Fruit fly (Drosophila melanogaster) whole organism, wandering third instar larva: Measurements from ENCODE around the gene Bet1.

Experiments
- Abd-B ChIP-seq: fragments of >200 bp; optimal IDR thresholded peaks from 2 replicates; lab custom pipeline; 2017; ENCODE audit warnings: missing biosample characterization, missing genetic modification characterization
- CG32264 ChIP-seq: fragments of 200-800 bp; sonication (Bioruptor generic); optimal IDR thresholded peaks from 2 replicates; lab custom pipeline; 2016; ENCODE audit warnings: missing biosample characterization, missing genetic modification characterization
- CG9705 ChIP-seq: fragments of 200-800 bp; sonication (Bioruptor generic); optimal IDR thresholded peaks from 2 replicates; lab custom pipeline; 2018; ENCODE audit warnings: missing biosample characterization, mild to moderate bottlenecking, missing genetic modification characterization
- CrebA ChIP-seq: fragments of 200-800 bp; sonication (Bioruptor generic); optimal IDR thresholded peaks from 2 replicates; lab custom pipeline; 2016; ENCODE audit warnings: missing biosample characterization, mild to moderate bottlenecking, missing genetic modification characterization, borderline replicate concordance
- Dfd ChIP-seq: fragments of >200 bp; optimal IDR thresholded peaks from 2 replicates; lab custom pipeline; 2017; ENCODE audit warnings: missing biosample characterization, missing genetic modification characterization
- Dif ChIP-seq: fragments of 200-275, 200-300 bp; sonication (Bioruptor generic); optimal IDR thresholded peaks from 2 replicates; lab custom pipeline; 2018; ENCODE audit warnings: missing biosample characterization, missing genetic modification characterization; ENCODE audit not compliant: partially characterized antibody
- GATAd ChIP-seq: sonication (Bioruptor generic); optimal IDR thresholded peaks from 2 replicates; lab custom pipeline; 2016; ENCODE audit warnings: missing biosample characterization, missing genetic modification characterization
- HLH106 ChIP-seq: fragments of 200-800 bp; optimal IDR thresholded peaks from 3 replicates; lab custom pipeline; 2019; ENCODE audit warnings: missing biosample characterization, mild to moderate bottlenecking, missing genetic modification characterization, moderate library complexity
- Hnf4 ChIP-seq: fragments of 200-800 bp; sonication (Bioruptor generic); optimal IDR thresholded peaks from 2 replicates; lab custom pipeline; 2016; ENCODE audit warnings: missing biosample characterization, mild to moderate bottlenecking, missing genetic modification characterization
- Hr78 ChIP-seq: fragments of >200 bp; optimal IDR thresholded peaks from 2 replicates; lab custom pipeline; 2017; ENCODE audit warnings: missing biosample characterization, missing genetic modification characterization
- Hr83 ChIP-seq: fragments of 200-300 bp; sonication (Bioruptor generic); optimal IDR thresholded peaks from 2 replicates; lab custom pipeline; 2016; ENCODE audit warnings: missing biosample characterization, mild to moderate bottlenecking, missing genetic modification characterization, moderate library complexity; ENCODE audit not compliant: poor library complexity, severe bottlenecking
- Jra ChIP-seq: sonication (Bioruptor generic); optimal IDR thresholded peaks from 2 replicates; lab custom pipeline; 2016; ENCODE audit warnings: missing biosample characterization, missing genetic modification characterization
- Mio ChIP-seq: sonication (Bioruptor generic); optimal IDR thresholded peaks from 2 replicates; lab custom pipeline; 2016; ENCODE audit warnings: missing biosample characterization, missing genetic modification characterization
- Myc ChIP-seq: fragments of >200 bp; optimal IDR thresholded peaks from 2 replicates; lab custom pipeline; 2017
- N ChIP-seq: fragments of >200 bp; optimal IDR thresholded peaks from 2 replicates; lab custom pipeline; 2018; ENCODE audit warnings: missing biosample characterization, missing external identifiers, missing genetic modification characterization
- OdsH ChIP-seq: fragments of 200-800 bp; sonication (Bioruptor generic); optimal IDR thresholded peaks from 2 replicates; lab custom pipeline; 2016; ENCODE audit warnings: missing biosample characterization, mild to moderate bottlenecking, missing genetic modification characterization
- Rel ChIP-seq, 2 experiments: fragments of 200-800 bp; sonication (Bioruptor generic) in 1 of 2; optimal IDR thresholded peaks; 2 replicates in 1 of 2; 3 replicates in 1 of 2; lab custom pipeline; 2016 to 2019; ENCODE audit warnings: mild to moderate bottlenecking in 2 of 2, missing biosample characterization in 2 of 2, missing genetic modification characterization in 2 of 2, moderate library complexity in 1 of 2
- Sp1 ChIP-seq: fragments of 200-800 bp; sonication (Bioruptor generic); optimal IDR thresholded peaks from 3 replicates; lab custom pipeline; 2019; ENCODE audit warnings: missing biosample characterization, mild to moderate bottlenecking, missing genetic modification characterization, moderate library complexity
- Vsx2 ChIP-seq: fragments of 200-300, 225-300 bp; sonication (Bioruptor generic); optimal IDR thresholded peaks from 2 replicates; lab custom pipeline; 2018; ENCODE audit warnings: missing biosample characterization, missing genetic modification characterization; ENCODE audit not compliant: partially characterized antibody
- br ChIP-seq: fragments of 200-800 bp; sonication (Bioruptor generic); optimal IDR thresholded peaks from 2 replicates; lab custom pipeline; 2016; ENCODE audit warnings: missing biosample characterization, missing genetic modification characterization
- brk ChIP-seq: fragments of 200-800 bp; sonication (Bioruptor generic); optimal IDR thresholded peaks from 2 replicates; lab custom pipeline; 2016; ENCODE audit warnings: missing biosample characterization, mild to moderate bottlenecking, missing genetic modification characterization
- dl ChIP-seq, 2 experiments: fragments of 175-275, 200-275 bp in 1 of 2; fragments of 200-275 bp in 1 of 2; sonication (Bioruptor generic); optimal IDR thresholded peaks; lab custom pipeline; 2018; ENCODE audit warnings: mild to moderate bottlenecking in 2 of 2, missing biosample characterization in 2 of 2, missing genetic modification characterization in 2 of 2, moderate library complexity in 2 of 2; ENCODE audit not compliant: partially characterized antibody in 2 of 2, insufficient read depth in 1 of 2
- dmrt93B ChIP-seq: fragments of 200-800 bp; sonication (Bioruptor generic); optimal IDR thresholded peaks from 2 replicates; lab custom pipeline; 2018; ENCODE audit warnings: missing biosample characterization, mild to moderate bottlenecking, missing genetic modification characterization
- dsf ChIP-seq: sonication (Bioruptor generic); optimal IDR thresholded peaks from 2 replicates; lab custom pipeline; 2016; ENCODE audit warnings: missing biosample characterization, missing genetic modification characterization, borderline replicate concordance
- ey ChIP-seq: fragments of 200-800 bp; sonication (Bioruptor generic); optimal IDR thresholded peaks from 2 replicates; lab custom pipeline; 2016; ENCODE audit warnings: missing biosample characterization, missing genetic modification characterization
- foxo ChIP-seq, 2 experiments: fragments of 200-800 bp; sonication (Bioruptor generic); optimal IDR thresholded peaks; 2 replicates in 1 of 2; 3 replicates in 1 of 2; lab custom pipeline; 2016 to 2017; ENCODE audit warnings: missing biosample characterization in 2 of 2, missing genetic modification characterization in 2 of 2
- fru ChIP-seq: fragments of 200-800 bp; sonication (Bioruptor generic); optimal IDR thresholded peaks from 3 replicates; lab custom pipeline; 2016; ENCODE audit warnings: missing biosample characterization, mild to moderate bottlenecking, missing genetic modification characterization
- h ChIP-seq: fragments of 200-800 bp; sonication (Bioruptor generic); optimal IDR thresholded peaks from 3 replicates; lab custom pipeline; 2016; ENCODE audit warnings: missing biosample characterization, mild to moderate bottlenecking, missing genetic modification characterization
- jim ChIP-seq: fragments of 175-275, 200-325 bp; sonication (Bioruptor generic); optimal IDR thresholded peaks from 2 replicates; lab custom pipeline; 2016; ENCODE audit warnings: missing biosample characterization, mild to moderate bottlenecking, missing genetic modification characterization
- lola ChIP-seq: fragments of >200 bp; optimal IDR thresholded peaks from 2 replicates; lab custom pipeline; 2017; ENCODE audit warnings: missing biosample characterization, missing genetic modification characterization
- pan ChIP-seq: fragments of >200 bp; optimal IDR thresholded peaks from 2 replicates; lab custom pipeline; 2017
- psq ChIP-seq: fragments of 200-800 bp; sonication (Bioruptor generic); optimal IDR thresholded peaks from 3 replicates; lab custom pipeline; 2017; ENCODE audit warnings: missing biosample characterization, mild to moderate bottlenecking, missing genetic modification characterization, moderate library complexity
- rgr ChIP-seq: fragments of 200-800 bp; sonication (Bioruptor generic); optimal IDR thresholded peaks from 3 replicates; lab custom pipeline; 2016; ENCODE audit warnings: missing biosample characterization, mild to moderate bottlenecking, missing genetic modification characterization
- sage ChIP-seq: fragments of 200-800 bp; sonication (Bioruptor generic); optimal IDR thresholded peaks from 2 replicates; lab custom pipeline; 2016; ENCODE audit warnings: missing biosample characterization, mild to moderate bottlenecking, missing genetic modification characterization
- sv ChIP-seq: fragments of 200-800 bp; sonication (Bioruptor generic); optimal IDR thresholded peaks from 3 replicates; lab custom pipeline; 2016; ENCODE audit warnings: missing biosample characterization, missing genetic modification characterization
- tai ChIP-seq: sonication (Bioruptor generic); optimal IDR thresholded peaks from 2 replicates; lab custom pipeline; 2016; ENCODE audit warnings: missing biosample characterization, missing genetic modification characterization
- usp ChIP-seq: fragments of >200 bp; optimal IDR thresholded peaks from 2 replicates; lab custom pipeline; 2017; ENCODE audit warnings: missing biosample characterization, missing genetic modification characterization
- woc ChIP-seq: sonication (Bioruptor generic); optimal IDR thresholded peaks from 2 replicates; lab custom pipeline; 2016; ENCODE audit warnings: missing biosample characterization, mild to moderate bottlenecking, missing genetic modification characterization

Gene Bet1

DNA sequence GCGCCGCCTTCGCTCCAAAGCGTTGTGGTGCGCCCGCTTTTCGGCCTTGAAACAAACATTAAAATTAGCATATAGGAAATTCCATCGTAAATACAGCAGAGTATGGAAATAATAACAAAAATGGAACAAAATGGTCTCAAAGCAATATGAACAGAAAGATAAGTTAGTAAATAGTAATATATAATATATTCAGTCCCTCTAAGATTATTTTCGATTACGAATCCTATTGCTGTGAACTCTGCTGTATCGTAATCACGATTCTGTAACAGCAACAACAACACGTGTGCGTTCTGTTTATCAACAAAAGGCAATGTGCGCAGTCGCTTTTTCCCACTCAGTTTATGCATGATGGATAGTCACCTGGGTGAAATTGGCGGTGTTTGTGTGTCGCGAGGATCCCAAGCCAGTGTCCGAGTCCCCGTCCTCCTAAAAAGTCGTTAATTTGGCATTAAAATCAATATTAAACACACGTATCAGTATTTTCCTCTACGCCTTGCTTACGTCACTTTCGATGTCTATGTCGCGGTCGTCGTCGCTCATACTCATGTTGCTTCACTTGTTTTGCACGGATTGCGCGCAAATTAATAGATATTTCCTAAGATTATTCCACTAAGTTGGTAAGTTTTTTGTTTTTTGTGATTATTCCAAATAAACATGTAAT is 2.4 kb downstream of the Bet1 start, which contains the start of the genes CG42374 and Mettl5:
CG42374 (plus strand) TSS at position 287 of the 661 bp plus-strand sequence.
Mettl5 (plus strand) TSS at position 287 of the 661 bp plus-strand sequence.
- no peak for TF ChIP-seq dl (GFP tag; optimal IDR thresholded peaks at IDR 0.05; lab: Kevin White, UChicago; ENCODE audit: insufficient read depth in 1 of 2, partially characterized antibody in 2 of 2)
- TF ChIP-seq Jra (GFP tag; lab: Kevin White, UChicago) = no peak
- peak; percentile 17 for TF ChIP-seq sage (GFP tag; lab: Kevin White, UChicago)
- TF ChIP-seq GATAd (GFP tag; lab: Kevin White, UChicago) = no peak
- no peak for TF ChIP-seq Dif
- no peak for TF ChIP-seq tai (GFP tag; lab: Kevin White, UChicago)
- no peak for TF ChIP-seq h
- TF ChIP-seq Dfd = no peak
- no peak for TF ChIP-seq lola (GFP tag; lab: Kevin White, UChicago)
- TF ChIP-seq CG9705 (GFP tag; lab: Kevin White, UChicago) = no peak
- no peak for TF ChIP-seq N (GFP tag; lab: Kevin White, UChicago)
- TF ChIP-seq Rel (GFP tag; optimal IDR thresholded peaks at IDR 0.05; lab: Kevin White, UChicago) = no peak
- no peak for TF ChIP-seq Rel (tag; optimal IDR thresholded peaks at IDR 0.05; lab: Kevin White, UChicago)
- peak; percentile 24 for TF ChIP-seq fru
- no peak for TF ChIP-seq dsf (GFP tag; lab: Kevin White, UChicago)
- TF ChIP-seq HLH106 (tag; lab: Kevin White, UChicago) = peak; percentile 15
- no peak for TF ChIP-seq ey (GFP tag; lab: Kevin White, UChicago)
- no peak for TF ChIP-seq Hr78 (GFP tag; lab: Kevin White, UChicago)
- TF ChIP-seq usp (GFP tag; lab: Kevin White, UChicago) = no peak
- TF ChIP-seq CrebA (GFP tag; lab: Kevin White, UChicago) = no peak
- peak; percentile 31 for TF ChIP-seq OdsH (GFP tag; lab: Kevin White, UChicago)
- TF ChIP-seq CG32264 (GFP tag; lab: Kevin White, UChicago) = no peak
- no peak for TF ChIP-seq Vsx2 (GFP tag; lab: Kevin White, UChicago)
- TF ChIP-seq psq (GFP tag; lab: Kevin White, UChicago) = no peak
- no peak for TF ChIP-seq sv (GFP tag; lab: Kevin White, UChicago)
- no peak for TF ChIP-seq jim
- TF ChIP-seq, all 38 proteins: peak for 4

DNA sequence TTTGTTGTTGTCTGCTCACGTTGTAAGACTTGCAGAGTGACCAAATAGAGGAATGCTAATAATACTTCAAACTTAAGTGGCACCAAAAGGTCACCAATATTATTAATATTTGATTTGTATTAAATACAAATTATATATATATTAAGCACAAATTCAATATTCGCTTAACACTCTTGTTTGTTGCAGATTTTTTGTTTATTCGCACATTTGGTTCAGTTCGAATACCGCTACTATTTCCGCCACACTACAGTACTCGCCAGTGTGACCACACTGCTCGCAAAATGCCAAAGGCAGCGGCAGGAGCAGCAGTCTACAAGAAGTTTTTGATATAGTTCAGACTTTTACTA is 2.9 kb downstream of the Bet1 start, which contains the start of gene Max:
Max (minus strand) TSS at position 44 of the 347 bp plus-strand sequence.
- TF ChIP-seq dmrt93B (no peak), Vsx2 (GFP tag; lab: Kevin White, UChicago) (no peak), foxo (GFP tag; optimal IDR thresholded peaks at IDR 0.05; lab: Kevin White, UChicago) (peak in 1 of 2 experiments; percentile 78), OdsH (GFP tag; lab: Kevin White, UChicago) (peak; percentile 41), Mio (GFP tag; lab: Kevin White, UChicago) (no peak), fru (peak; percentile 35), tai (GFP tag; lab: Kevin White, UChicago) (no peak), Dif (no peak), br (GFP tag; lab: Kevin White, UChicago) (peak; percentile 4), Sp1 (GFP tag; lab: Kevin White, UChicago) (peak; percentile 73), N (GFP tag; lab: Kevin White, UChicago) (no peak), usp (GFP tag; lab: Kevin White, UChicago) (no peak), sv (GFP tag; lab: Kevin White, UChicago) (no peak), Dfd (no peak), CrebA (GFP tag; lab: Kevin White, UChicago) (no peak), rgr (GFP tag; lab: Kevin White, UChicago) (peak; percentile 75), Hr78 (GFP tag; lab: Kevin White, UChicago) (no peak), Myc (peak; percentile 6), sage (GFP tag; lab: Kevin White, UChicago) (peak; percentile 32), GATAd (GFP tag; lab: Kevin White, UChicago) (no peak), HLH106 (tag; lab: Kevin White, UChicago) (peak; percentile 78), Hr83 (GFP tag; lab: Kevin White, UChicago) (peak; percentile 13), Abd-B (no peak), Jra (GFP tag; lab: Kevin White, UChicago) (no peak), brk (GFP tag; lab: Kevin White, UChicago) (no peak), pan (no peak), ey (GFP tag; lab: Kevin White, UChicago) (peak; percentile 32), h (peak; percentile 57), Hnf4 (GFP tag; lab: Kevin White, UChicago) (peak; percentile 37), psq (GFP tag; lab: Kevin White, UChicago) (peak; percentile 58), CG32264 (GFP tag; lab: Kevin White, UChicago) (no peak), woc (GFP tag; lab: Kevin White, UChicago) (no peak), dl (GFP tag; optimal IDR thresholded peaks at IDR 0.05; lab: Kevin White, UChicago; ENCODE audit: insufficient read depth in 1 of 2, partially characterized antibody in 2 of 2) (no peak), jim (no peak), dsf (GFP tag; lab: Kevin White, UChicago) (no peak), CG9705 (GFP tag; lab: Kevin White, UChicago) (peak; percentile 68), Rel (GFP tag; optimal IDR thresholded peaks at IDR 0.05; lab: Kevin White, UChicago) (no peak), Rel (tag; optimal IDR thresholded peaks at IDR 0.05; lab: Kevin White, UChicago) (peak; percentile 40), lola (GFP tag; lab: Kevin White, UChicago) (no peak)
